Worm (Caenorhabditis elegans): ENCODE results near the gene slmp-1.
A peak's percentile ranks its signal among the peaks of the same experiment; 100 is the strongest.

DNA sequence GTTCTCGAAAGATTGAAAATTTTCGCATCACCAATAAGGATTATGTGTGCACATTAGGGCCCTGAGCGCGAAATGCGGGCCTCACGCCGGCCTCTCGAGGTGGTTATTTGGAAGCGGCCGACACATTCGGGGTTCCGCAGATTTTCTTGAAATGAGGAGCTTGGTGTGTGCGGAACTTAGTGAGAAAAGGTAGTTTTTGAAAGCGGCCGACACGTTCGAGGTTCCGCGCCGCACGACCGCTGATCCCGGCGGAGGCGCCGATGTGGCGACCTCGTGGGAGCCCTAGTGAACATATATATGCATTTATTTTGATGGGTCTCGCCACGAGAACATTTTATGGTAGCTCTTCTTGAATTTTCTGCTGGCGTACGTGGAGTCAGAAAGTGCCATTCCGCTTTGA is 53.3 kb downstream of the slmp-1 start:
- TF ChIP-seq flt-1 (GFP tag; IDR thresholded peaks at IDR 0.05) (0 out of 2 replicates have a peak, but pooled peaks have one; percentile 59), T22C8.4 (GFP tag; IDR thresholded peaks at IDR 0.05) (no peak), tab-1 (GFP tag; IDR thresholded peaks at IDR 0.05) (no peak), klf-2 (GFP tag; conservative IDR thresholded peaks at IDR 0.05) (no peak), med-1 (GFP tag; optimal IDR thresholded peaks at IDR 0.05; ENCODE audit: insufficient read depth) (no peak), cog-1 (tag; optimal IDR thresholded peaks at IDR 0.05) (no peak)
